Fruit fly (Drosophila melanogaster) whole organism, embryonic: ENCODE data around the gene stac.

Experiments used
- Awh ChIP-seq: fragments of 200-800 bp; sonication (Bioruptor generic); IDR thresholded peaks from 2 replicates; pipeline ENCODE4, ENCODE4 v1.3.6; 2022; ENCODE audit warnings: missing biosample characterization, missing genetic modification characterization
- CG12071 ChIP-seq: fragments of 200-800 bp; sonication (Bioruptor generic); optimal IDR thresholded peaks from 3 replicates; lab custom pipeline; 2018; ENCODE audit warnings: missing biosample characterization, mild to moderate bottlenecking, missing genetic modification characterization
- CG13123 ChIP-seq: fragments of 200-800 bp; sonication (Bioruptor generic); optimal IDR thresholded peaks from 2 replicates; lab custom pipeline; 2016; ENCODE audit warnings: missing biosample characterization, missing genetic modification characterization
- CG13296 ChIP-seq: fragments of 200-800 bp; sonication (Bioruptor generic); optimal IDR thresholded peaks from 3 replicates; lab custom pipeline; 2018; ENCODE audit warnings: missing biosample characterization, mild to moderate bottlenecking, missing genetic modification characterization
- CG15514 ChIP-seq: fragments of 200-800 bp; sonication (Bioruptor generic); optimal IDR thresholded peaks from 3 replicates; lab custom pipeline; 2017; ENCODE audit warnings: missing biosample characterization, missing genetic modification characterization, mild to moderate bottlenecking, moderate library complexity, missing genetic modification reagents
- CG1603 ChIP-seq: fragments of 200-800 bp; sonication (Bioruptor generic); optimal IDR thresholded peaks from 2 replicates; lab custom pipeline; 2019; ENCODE audit warnings: missing biosample characterization, mild to moderate bottlenecking, missing genetic modification characterization, moderate library complexity
- CG30020 ChIP-seq: fragments of 200-800 bp; optimal IDR thresholded peaks from 2 replicates; lab custom pipeline; 2019; ENCODE audit warnings: missing biosample characterization, mild to moderate bottlenecking, missing genetic modification characterization, moderate library complexity
- CG33213 ChIP-seq: fragments of 200-800 bp; sonication (Bioruptor generic); optimal IDR thresholded peaks from 3 replicates; lab custom pipeline; 2016; ENCODE audit warnings: missing biosample characterization, missing genetic modification characterization
- CG3995 ChIP-seq: fragments of 200-800 bp; sonication (Bioruptor generic); optimal IDR thresholded peaks from 3 replicates; lab custom pipeline; 2016; ENCODE audit warnings: missing biosample characterization, missing genetic modification characterization
- CG4854 ChIP-seq: fragments of 200-800 bp; sonication (Bioruptor generic); optimal IDR thresholded peaks from 2 replicates; lab custom pipeline; 2016; ENCODE audit warnings: missing biosample characterization, missing genetic modification characterization, inconsistent platforms
- CG6175 ChIP-seq: fragments of 200-800 bp; sonication (Bioruptor generic); IDR thresholded peaks from 3 replicates; pipeline ENCODE4 v1.3.6; 2022; ENCODE audit warnings: missing biosample characterization, missing genetic modification characterization
- CG6854 ChIP-seq: fragments of 200-800 bp; sonication (Bioruptor generic); optimal IDR thresholded peaks from 3 replicates; lab custom pipeline; 2017; ENCODE audit warnings: missing biosample characterization, mild to moderate bottlenecking, missing genetic modification characterization
- CG7786 ChIP-seq: fragments of 200-800 bp; sonication (Bioruptor generic); optimal IDR thresholded peaks from 2 replicates; lab custom pipeline; 2016; ENCODE audit warnings: missing biosample characterization, missing genetic modification characterization
- CG8388 ChIP-seq: fragments of 200-800 bp; sonication (Bioruptor generic); optimal IDR thresholded peaks from 2 replicates; lab custom pipeline; 2019; ENCODE audit warnings: missing biosample characterization, mild to moderate bottlenecking, missing genetic modification characterization, moderate library complexity
- CG9215 ChIP-seq: fragments of 200-800 bp; sonication (Bioruptor generic); IDR thresholded peaks from 2 replicates; pipeline ENCODE4 v1.3.6; 2022; ENCODE audit warnings: missing biosample characterization, missing genetic modification characterization
- CG9797 ChIP-seq: fragments of 200-800 bp; sonication (Bioruptor generic); optimal IDR thresholded peaks from 3 replicates; lab custom pipeline; 2018; ENCODE audit warnings: missing biosample characterization, mild to moderate bottlenecking, missing genetic modification characterization
- Chrac-16 ChIP-seq: fragments of 200-800 bp; sonication (Bioruptor generic); optimal IDR thresholded peaks from 3 replicates; lab custom pipeline; 2016; ENCODE audit warnings: missing biosample characterization, missing genetic modification characterization
- Ets65A ChIP-seq: fragments of 200-800 bp; sonication (Bioruptor generic); peaks from one replicate; lab custom pipeline; 2016; ENCODE audit warnings: missing biosample characterization, missing genetic modification characterization
- Hr39 ChIP-seq: fragments of >200 bp; optimal IDR thresholded peaks from 2 replicates; lab custom pipeline; 2017
- Lpt ChIP-seq: fragments of >200 bp; optimal IDR thresholded peaks from 2 replicates; lab custom pipeline; 2018; ENCODE audit warnings: missing biosample characterization, missing genetic modification characterization
- MBD-R2 ChIP-seq: fragments of 200-800 bp; sonication (Bioruptor generic); IDR thresholded peaks from 2 replicates; pipeline ENCODE4 v1.3.6; 2022; ENCODE audit warnings: missing biosample characterization, missing genetic modification characterization
- MESR4 ChIP-seq: fragments of 200-800 bp; sonication (Bioruptor generic); optimal IDR thresholded peaks from 2 replicates; lab custom pipeline; 2018; ENCODE audit warnings: missing biosample characterization, mild to moderate bottlenecking, missing genetic modification characterization, moderate library complexity
- NC2β ChIP-seq: fragments of 200-800 bp; sonication (Bioruptor generic); optimal IDR thresholded peaks from 2 replicates; lab custom pipeline; 2016; ENCODE audit warnings: missing biosample characterization, missing genetic modification characterization
- Nf-YA ChIP-seq: fragments of 200-800 bp; sonication (Bioruptor generic); IDR thresholded peaks from 2 replicates; pipeline ENCODE4 v1.3.6; 2022; ENCODE audit warnings: missing biosample characterization, missing genetic modification characterization
- Poxn ChIP-seq: fragments of 200-800 bp; sonication (Bioruptor generic); IDR thresholded peaks from 2 replicates; pipeline ENCODE4 v1.3.6; 2022; ENCODE audit warnings: missing biosample characterization, missing genetic modification characterization
- Ravus ChIP-seq: fragments of 200-800 bp; sonication (Bioruptor generic); IDR thresholded peaks from 2 replicates; pipeline ENCODE4 v1.3.6; 2022; ENCODE audit warnings: missing biosample characterization, missing genetic modification characterization
- Sry-δ ChIP-seq: fragments of 200-800 bp; sonication (Bioruptor generic); optimal IDR thresholded peaks from 2 replicates; lab custom pipeline; 2016; ENCODE audit warnings: missing biosample characterization, missing genetic modification characterization
- Trl ChIP-seq, 3 experiments: fragments of >200 bp in 2 of 3; fragments of 200-800 bp in 1 of 3; sonication (Bioruptor generic) in 1 of 3; optimal IDR thresholded peaks; 2 replicates in 1 of 3; 3 replicates in 2 of 3; lab custom pipeline; 2016 to 2017; ENCODE audit warnings: missing biosample characterization in 1 of 3, missing genetic modification characterization in 1 of 3
- YL-1 ChIP-seq: fragments of 200-800 bp; sonication (Bioruptor generic); optimal IDR thresholded peaks from 3 replicates; lab custom pipeline; 2017; ENCODE audit warnings: missing biosample characterization, mild to moderate bottlenecking, missing genetic modification characterization
- cg ChIP-seq: fragments of 200-800 bp; sonication (Bioruptor generic); optimal IDR thresholded peaks from 3 replicates; lab custom pipeline; 2019; ENCODE audit warnings: missing biosample characterization, mild to moderate bottlenecking, missing genetic modification characterization, moderate library complexity
- chinmo ChIP-seq: fragments of 200-800 bp; sonication (Bioruptor generic); IDR thresholded peaks from 4 replicates; pipeline ENCODE4 v1.3.6; 2022; ENCODE audit warnings: missing biosample characterization, missing genetic modification characterization; ENCODE audit not compliant: partially characterized antibody
- dimm ChIP-seq: fragments of 200-800 bp; sonication (Bioruptor generic); IDR thresholded peaks from 2 replicates; pipeline ENCODE4 v1.3.6; 2022; ENCODE audit warnings: missing biosample characterization, missing genetic modification characterization
- ems ChIP-seq: fragments of 200-800 bp; sonication (Bioruptor generic); optimal IDR thresholded peaks from 3 replicates; lab custom pipeline; 2016; ENCODE audit warnings: missing biosample characterization, missing genetic modification characterization
- gro ChIP-seq: fragments of 200-800 bp; sonication (Bioruptor generic); optimal IDR thresholded peaks from 2 replicates; lab custom pipeline; 2016; ENCODE audit warnings: missing biosample characterization, missing genetic modification characterization
- hb ChIP-seq: fragments of 200-800 bp; sonication (Bioruptor generic); IDR thresholded peaks from 3 replicates; pipeline ENCODE4 v1.3.6; 2022; ENCODE audit warnings: missing biosample characterization, missing genetic modification characterization; ENCODE audit not compliant: partially characterized antibody
- lola ChIP-seq, 3 experiments: fragments of >200 bp in 2 of 3; fragments of 200-800 bp in 1 of 3; sonication (Bioruptor generic) in 1 of 3; optimal IDR thresholded peaks; 2 replicates each; lab custom pipeline; 2017 to 2019; ENCODE audit warnings: missing biosample characterization in 3 of 3, missing genetic modification characterization in 3 of 3, mild to moderate bottlenecking in 1 of 3, moderate library complexity in 1 of 3
- mam ChIP-seq: fragments of 200-800 bp; sonication (Bioruptor generic); optimal IDR thresholded peaks from 3 replicates; lab custom pipeline; 2016; ENCODE audit warnings: missing biosample characterization, missing genetic modification characterization
- mld ChIP-seq: fragments of 200-800 bp; sonication (Bioruptor generic); IDR thresholded peaks from 3 replicates; pipeline ENCODE4 v1.3.6; 2022; ENCODE audit warnings: missing biosample characterization, missing genetic modification characterization; ENCODE audit not compliant: partially characterized antibody
- nau ChIP-seq: fragments of 200-800 bp; sonication (Bioruptor generic); optimal IDR thresholded peaks from 3 replicates; lab custom pipeline; 2017; ENCODE audit warnings: missing biosample characterization, mild to moderate bottlenecking, missing genetic modification characterization, missing genetic modification reagents
- onecut ChIP-seq: fragments of 200-800 bp; sonication (Bioruptor generic); IDR thresholded peaks from 2 replicates; pipeline ENCODE4 v1.3.6; 2022; ENCODE audit warnings: missing biosample characterization, missing genetic modification characterization
- pho ChIP-seq: fragments of 200-800 bp; sonication (Bioruptor generic); optimal IDR thresholded peaks from 2 replicates; lab custom pipeline; 2016; ENCODE audit warnings: missing biosample characterization, missing genetic modification characterization
- pita ChIP-seq: fragments of 200-800 bp; sonication (Bioruptor generic); optimal IDR thresholded peaks from 2 replicates; lab custom pipeline; 2017; ENCODE audit warnings: missing biosample characterization, mild to moderate bottlenecking, missing genetic modification characterization
- pzg ChIP-seq: fragments of 200-800 bp; sonication (Bioruptor generic); optimal IDR thresholded peaks from 3 replicates; lab custom pipeline; 2018; ENCODE audit warnings: missing biosample characterization, mild to moderate bottlenecking, missing genetic modification characterization, moderate library complexity
- run ChIP-seq: fragments of 200-800 bp; sonication (Bioruptor generic); optimal IDR thresholded peaks from 3 replicates; lab custom pipeline; 2018; ENCODE audit warnings: missing biosample characterization, mild to moderate bottlenecking, missing genetic modification characterization
- slou ChIP-seq: fragments of 200-800 bp; sonication (Bioruptor generic); optimal IDR thresholded peaks from 3 replicates; lab custom pipeline; 2016; ENCODE audit warnings: missing biosample characterization, missing genetic modification characterization
- sqz ChIP-seq: fragments of 200-800 bp; sonication (Bioruptor generic); optimal IDR thresholded peaks from 3 replicates; lab custom pipeline; 2018; ENCODE audit warnings: missing biosample characterization, mild to moderate bottlenecking, missing genetic modification characterization
- stc ChIP-seq: fragments of 200-800 bp; sonication (Bioruptor generic); IDR thresholded peaks from 2 replicates; pipeline ENCODE4 v1.3.6; 2022; ENCODE audit warnings: missing biosample characterization, missing genetic modification characterization
- stwl ChIP-seq: fragments of 200-800 bp; sonication (Bioruptor generic); optimal IDR thresholded peaks from 3 replicates; lab custom pipeline; 2018; ENCODE audit warnings: missing biosample characterization, mild to moderate bottlenecking, missing genetic modification characterization, moderate library complexity
- trem ChIP-seq: fragments of 200-800 bp; optimal IDR thresholded peaks from 3 replicates; lab custom pipeline; 2019; ENCODE audit warnings: missing biosample characterization, mild to moderate bottlenecking, missing genetic modification characterization, moderate library complexity
- vnd ChIP-seq: fragments of 200-800 bp; sonication (Bioruptor generic); IDR thresholded peaks from 3 replicates; pipeline ENCODE4 v1.3.6; 2022; ENCODE audit warnings: missing biosample characterization, missing genetic modification characterization; ENCODE audit not compliant: partially characterized antibody
- zfh2 ChIP-seq: fragments of 200-800 bp; sonication (Bioruptor generic); optimal IDR thresholded peaks from 2 replicates; lab custom pipeline; 2016; ENCODE audit warnings: missing biosample characterization, missing genetic modification characterization

The stac gene

dm6 chr3R:25097486-25097885 is 41.4 kb downstream of the stac start, which contains the start of the genes CG33095 and CG33096 (continued):
- TF ChIP-seq CG9797 (GFP tag; lab: Kevin White, UChicago), result peak; percentile 75
- no peak for TF ChIP-seq Ravus (GFP tag; lab: Robert Waterston, UW)
- TF ChIP-seq CG8388 (GFP tag; lab: Kevin White, UChicago), result no peak
- no peak for TF ChIP-seq stc (GFP tag; lab: Robert Waterston, UW)
- TF ChIP-seq CG30020 (tag; lab: Kevin White, UChicago), result peak; percentile 83
- TF ChIP-seq CG13296 (GFP tag; lab: Kevin White, UChicago), result no peak
- TF ChIP-seq Poxn, result no peak
- no peak for TF ChIP-seq hb (GFP tag; lab: Robert Waterston, UW)
- TF ChIP-seq CG15514 (GFP tag; lab: Kevin White, UChicago), result peak; percentile 98
- TF ChIP-seq CG6175, result no peak
- TF ChIP-seq Chrac-16 (GFP tag; lab: Kevin White, UChicago), result no peak
- TF ChIP-seq slou (GFP tag; lab: Kevin White, UChicago), result no peak
- peak; percentile 11 for TF ChIP-seq CG3995 (GFP tag; lab: Kevin White, UChicago)
- TF ChIP-seq zfh2, result no peak
- peak; percentile 71 for TF ChIP-seq cg
- peak; percentile 92 for TF ChIP-seq MESR4
- TF ChIP-seq vnd (GFP tag; lab: Robert Waterston, UW), result no peak
- TF ChIP-seq lola (GFP tag; optimal IDR thresholded peaks at IDR 0.05; lab: Kevin White, UChicago), result no peak
- TF ChIP-seq CG9215 (GFP tag; lab: Robert Waterston, UW), result no peak
- TF ChIP-seq MBD-R2 (GFP tag; lab: Robert Waterston, UW), result peak; percentile 83
- TF ChIP-seq NC2β (GFP tag; lab: Kevin White, UChicago), result peak; percentile 0
- TF ChIP-seq ems (GFP tag; lab: Kevin White, UChicago), result no peak
- TF ChIP-seq Sry-δ (GFP tag; lab: Kevin White, UChicago), result peak; percentile 38
- TF ChIP-seq pzg (GFP tag; lab: Kevin White, UChicago), result peak; percentile 76
- no peak for TF ChIP-seq Hr39 (lab: Kevin White, UChicago)
- TF ChIP-seq CG33213, result peak; percentile 76
- no peak for TF ChIP-seq Lpt (GFP tag; lab: Kevin White, UChicago)
- no peak for TF ChIP-seq Nf-YA (GFP tag; lab: Robert Waterston, UW)
- peak; percentile 86 for TF ChIP-seq Ets65A (GFP tag; lab: Kevin White, UChicago)
- TF ChIP-seq CG12071 (GFP tag; lab: Kevin White, UChicago), result no peak
- TF ChIP-seq chinmo (GFP tag; lab: Robert Waterston, UW), result 0 out of 4 replicates have a peak, but pooled peaks have one; percentile 38
- TF ChIP-seq YL-1 (GFP tag; lab: Kevin White, UChicago), result peak; percentile 51
- TF ChIP-seq CG1603 (tag; lab: Kevin White, UChicago), result peak; percentile 84
- no peak for TF ChIP-seq pita (GFP tag; lab: Kevin White, UChicago)
- no peak for TF ChIP-seq pho (GFP tag; lab: Kevin White, UChicago)
- TF ChIP-seq Trl (optimal IDR thresholded peaks at IDR 0.05; lab: Kevin White, UChicago), result no peak
- no peak for TF ChIP-seq Trl (GFP tag; optimal IDR thresholded peaks at IDR 0.05; lab: Kevin White, UChicago)
- no peak for TF ChIP-seq sqz (GFP tag; lab: Kevin White, UChicago)
- TF ChIP-seq gro (GFP tag; lab: Kevin White, UChicago), result no peak
- no peak for TF ChIP-seq CG4854
- no peak for TF ChIP-seq Awh (GFP tag; lab: Robert Waterston, UW)
- TF ChIP-seq nau (GFP tag; lab: Kevin White, UChicago), result no peak
- peak; percentile 84 for TF ChIP-seq stwl (tag; lab: Kevin White, UChicago)
- TF ChIP-seq dimm (GFP tag; lab: Robert Waterston, UW), result no peak
- no peak for TF ChIP-seq mam (GFP tag; lab: Kevin White, UChicago)
- no peak for TF ChIP-seq CG13123
- no peak for TF ChIP-seq run (tag; lab: Kevin White, UChicago)
- TF ChIP-seq CG6854 (GFP tag; lab: Kevin White, UChicago), result no peak
- TF ChIP-seq mld (GFP tag; lab: Robert Waterston, UW), result no peak
- TF ChIP-seq CG7786, result no peak
- no peak for TF ChIP-seq onecut
- peak; percentile 35 for TF ChIP-seq trem (tag; lab: Kevin White, UChicago)
